Worm (Caenorhabditis elegans) whole organism, L1 larva: ENCODE measurements around the gene srlf-33.

ENCODE experiments used
- C04F5.9 ChIP-seq: sonication (generic microtip); optimal IDR thresholded peaks from 2 replicates; lab custom pipeline; 2016; ENCODE audit warnings: missing genetic modification characterization, missing compliant biosample characterization
- C34B4.2 ChIP-seq: sonication (generic microtip); optimal IDR thresholded peaks from 2 replicates; lab custom pipeline; 2017; ENCODE audit warnings: mild to moderate bottlenecking, missing genetic modification characterization, missing compliant biosample characterization
- Y116A8C.19 ChIP-seq: sonication (generic microtip); optimal IDR thresholded peaks from 2 replicates; lab custom pipeline; 2016; ENCODE audit warnings: missing compliant biosample characterization, missing genetic modification characterization, borderline replicate concordance
- alr-1 ChIP-seq: fragments of 200-800 bp; sonication (Bioruptor generic); optimal IDR thresholded peaks from 2 replicates; lab custom pipeline; 2018; ENCODE audit warnings: borderline replicate concordance, mild to moderate bottlenecking, missing genetic modification characterization, missing compliant biosample characterization
- aly-2 ChIP-seq: fragments of 150-350 bp; optimal IDR thresholded peaks from 2 replicates; lab custom pipeline; 2014; ENCODE audit warnings: missing biosample characterization, missing genetic modification characterization
- ama-1 ChIP-seq: fragments of 150-350 bp; optimal IDR thresholded peaks from 2 replicates; lab custom pipeline; 2014
- blmp-1 ChIP-seq: fragments of 150-350 bp; optimal IDR thresholded peaks from 2 replicates; lab custom pipeline; 2014; ENCODE audit warnings: missing biosample characterization, missing genetic modification characterization
- ceh-63 ChIP-seq: fragments of 200-800 bp; sonication (Bioruptor generic); optimal IDR thresholded peaks from 2 replicates; lab custom pipeline; 2018; ENCODE audit warnings: mild to moderate bottlenecking, missing genetic modification characterization, missing compliant biosample characterization
- ceh-82 ChIP-seq, 3 experiments: fragments of 150-350 bp in 1 of 3; sonication (generic microtip) in 2 of 3; optimal IDR thresholded peaks; 2 replicates each; lab custom pipeline; 2014 to 2017; ENCODE audit warnings: missing biosample characterization in 3 of 3, missing genetic modification characterization in 3 of 3
- dpl-1 ChIP-seq, 3 experiments: fragments of 150-350 bp in 2 of 3; sonication (generic microtip) in 1 of 3; optimal IDR thresholded peaks; 2 replicates each; lab custom pipeline; 2014 to 2017; ENCODE audit warnings: missing biosample characterization in 3 of 3, missing genetic modification characterization in 3 of 3, missing genetic modification reagents in 3 of 3
- efl-1 ChIP-seq, 4 experiments: fragments of 150-350 bp; optimal IDR thresholded peaks in 3 of 4; peaks in 1 of 4; 1 replicate in 1 of 4; 2 replicates in 3 of 4; lab custom pipeline; 2014; ENCODE audit warnings: missing biosample characterization in 2 of 4, missing genetic modification characterization in 2 of 4, missing genetic modification reagents in 2 of 4
- egl-13 ChIP-seq: sonication (generic microtip); optimal IDR thresholded peaks from 2 replicates; lab custom pipeline; 2016; ENCODE audit warnings: missing genotype, missing genetic modification reagents, missing genetic modification characterization, missing compliant biosample characterization
- ets-5 ChIP-seq: fragments of 200-800 bp; sonication (Bioruptor generic); IDR thresholded peaks from 2 replicates; pipeline ENCODE4 v1.3.6; 2022; ENCODE audit warnings: missing genetic modification characterization, missing compliant biosample characterization
- fkh-8 ChIP-seq: sonication (generic microtip); optimal IDR thresholded peaks from 2 replicates; lab custom pipeline; 2016; ENCODE audit warnings: mild to moderate bottlenecking, missing genetic modification characterization, missing compliant biosample characterization
- fos-1 ChIP-seq: fragments of 150-350 bp; optimal IDR thresholded peaks from 2 replicates; lab custom pipeline; 2014; ENCODE audit warnings: missing biosample characterization, missing genetic modification characterization
- grh-1 ChIP-seq: fragments of 200-800 bp; sonication (Bioruptor generic); IDR thresholded peaks from 2 replicates; pipeline ENCODE4 v1.3.6; 2022; ENCODE audit warnings: missing genetic modification reagents, missing genetic modification characterization, missing compliant biosample characterization
- hlh-4 ChIP-seq: sonication (generic microtip); optimal IDR thresholded peaks from 2 replicates; lab custom pipeline; 2016; ENCODE audit warnings: mild to moderate bottlenecking, missing genetic modification characterization, missing compliant biosample characterization
- irx-1 ChIP-seq: sonication (generic microtip); optimal IDR thresholded peaks from 2 replicates; lab custom pipeline; 2016; ENCODE audit warnings: missing genetic modification characterization, missing compliant biosample characterization
- lin-13 ChIP-seq: fragments of 150-350 bp; optimal IDR thresholded peaks from 2 replicates; lab custom pipeline; 2014; ENCODE audit warnings: missing biosample characterization, missing genetic modification reagents, missing genetic modification characterization
- lin-35 ChIP-seq, 2 experiments: fragments of 150-350 bp; optimal IDR thresholded peaks; 2 replicates each; lab custom pipeline; 2014; ENCODE audit warnings: missing biosample characterization in 2 of 2, missing genetic modification characterization in 2 of 2, missing genetic modification reagents in 2 of 2
- lin-39 ChIP-seq: fragments of 150-350 bp; optimal IDR thresholded peaks from 2 replicates; lab custom pipeline; 2014; ENCODE audit warnings: missing biosample characterization, missing genetic modification reagents, missing genetic modification characterization
- lsy-2 ChIP-seq, 2 experiments: fragments of 150-350 bp; optimal IDR thresholded peaks; 2 replicates each; lab custom pipeline; 2014; ENCODE audit warnings: missing biosample characterization in 2 of 2, missing genetic modification characterization in 2 of 2
- mdl-1 ChIP-seq, 2 experiments: fragments of 150-350 bp; optimal IDR thresholded peaks; 2 replicates each; lab custom pipeline; 2014 to 2017; ENCODE audit warnings: missing biosample characterization in 2 of 2, missing genetic modification characterization in 2 of 2, inconsistent platforms in 1 of 2
- mef-2 ChIP-seq: fragments of 150-350 bp; optimal IDR thresholded peaks from 2 replicates; lab custom pipeline; 2014; ENCODE audit warnings: missing biosample characterization, missing genetic modification characterization
- mep-1 ChIP-seq: fragments of 150-350 bp; optimal IDR thresholded peaks from 2 replicates; lab custom pipeline; 2014; ENCODE audit warnings: missing biosample characterization, missing genetic modification characterization
- nhr-11 ChIP-seq: fragments of 150-350 bp; optimal IDR thresholded peaks from 2 replicates; lab custom pipeline; 2014; ENCODE audit warnings: missing biosample characterization, missing genetic modification characterization
- nhr-19 ChIP-seq: fragments of 200-800 bp; sonication (Bioruptor generic); conservative IDR thresholded peaks from 2 replicates; pipeline ENCODE4 v1.3.6; 2022; ENCODE audit warnings: missing genetic modification characterization, missing compliant biosample characterization
- nhr-237 ChIP-seq: fragments of 150-350 bp; optimal IDR thresholded peaks from 2 replicates; lab custom pipeline; 2014; ENCODE audit warnings: missing biosample characterization, missing genetic modification characterization
- nhr-47 ChIP-seq: sonication (generic microtip); optimal IDR thresholded peaks from 2 replicates; lab custom pipeline; 2016; ENCODE audit warnings: mild to moderate bottlenecking, missing genetic modification characterization, moderate library complexity, missing compliant biosample characterization
- nhr-84 ChIP-seq: sonication (generic microtip); optimal IDR thresholded peaks from 2 replicates; lab custom pipeline; 2017; ENCODE audit warnings: missing biosample characterization, missing genetic modification characterization
- nhr-90 ChIP-seq: sonication (generic microtip); optimal IDR thresholded peaks from 2 replicates; lab custom pipeline; 2016; ENCODE audit warnings: mild to moderate bottlenecking, missing genetic modification characterization, missing compliant biosample characterization; ENCODE audit not compliant: poor library complexity
- pax-3 ChIP-seq: fragments of 200-800 bp; sonication (Bioruptor generic); optimal IDR thresholded peaks from 2 replicates; lab custom pipeline; 2018; ENCODE audit warnings: mild to moderate bottlenecking, missing genetic modification characterization, moderate library complexity, missing compliant biosample characterization
- rnt-1 ChIP-seq: sonication (generic microtip); optimal IDR thresholded peaks from 2 replicates; lab custom pipeline; 2016; ENCODE audit warnings: mild to moderate bottlenecking, missing genetic modification characterization, moderate library complexity, missing compliant biosample characterization
- skn-1 ChIP-seq: fragments of 150-350 bp; optimal IDR thresholded peaks from 2 replicates; lab custom pipeline; 2014; ENCODE audit warnings: missing biosample characterization, missing genetic modification characterization
- snpc-4 ChIP-seq: fragments of 150-350 bp; optimal IDR thresholded peaks from 2 replicates; lab custom pipeline; 2014; ENCODE audit warnings: missing biosample characterization, missing genetic modification characterization
- sox-4 ChIP-seq: sonication (generic microtip); optimal IDR thresholded peaks from 2 replicates; lab custom pipeline; 2016; ENCODE audit warnings: missing genetic modification characterization, missing compliant biosample characterization
- sup-37 ChIP-seq: fragments of 200-800 bp; sonication (Bioruptor generic); optimal IDR thresholded peaks from 2 replicates; lab custom pipeline; 2018; ENCODE audit warnings: mild to moderate bottlenecking, missing genetic modification characterization, missing compliant biosample characterization
- unc-130 ChIP-seq: fragments of 150-350 bp; optimal IDR thresholded peaks from 2 replicates; lab custom pipeline; 2017; ENCODE audit warnings: missing biosample characterization, missing genetic modification characterization, inconsistent platforms
- unc-30 ChIP-seq: sonication (generic microtip); optimal IDR thresholded peaks from 2 replicates; lab custom pipeline; 2017; ENCODE audit warnings: missing biosample characterization, missing genetic modification characterization
- unc-98 ChIP-seq: fragments of 200-800 bp; sonication (Bioruptor generic); IDR thresholded peaks from 2 replicates; pipeline ENCODE4 v1.3.6; 2022; ENCODE audit warnings: missing genetic modification characterization, missing compliant biosample characterization
- vab-15 ChIP-seq: sonication (generic microtip); optimal IDR thresholded peaks from 2 replicates; lab custom pipeline; 2017; ENCODE audit warnings: missing genotype, mild to moderate bottlenecking, missing genetic modification characterization, missing compliant biosample characterization
- zip-4 ChIP-seq: fragments of 200-800 bp; sonication (Bioruptor generic); optimal IDR thresholded peaks from 2 replicates; lab custom pipeline; 2018; ENCODE audit warnings: mild to moderate bottlenecking, missing genetic modification characterization, moderate library complexity, missing compliant biosample characterization
- ztf-11 ChIP-seq, 2 experiments: sonication (generic microtip); optimal IDR thresholded peaks; 2 replicates each; lab custom pipeline; 2016 to 2017; ENCODE audit warnings: missing genetic modification characterization in 2 of 2, missing biosample characterization in 1 of 2, missing compliant biosample characterization in 1 of 2

Gene srlf-33

DNA sequence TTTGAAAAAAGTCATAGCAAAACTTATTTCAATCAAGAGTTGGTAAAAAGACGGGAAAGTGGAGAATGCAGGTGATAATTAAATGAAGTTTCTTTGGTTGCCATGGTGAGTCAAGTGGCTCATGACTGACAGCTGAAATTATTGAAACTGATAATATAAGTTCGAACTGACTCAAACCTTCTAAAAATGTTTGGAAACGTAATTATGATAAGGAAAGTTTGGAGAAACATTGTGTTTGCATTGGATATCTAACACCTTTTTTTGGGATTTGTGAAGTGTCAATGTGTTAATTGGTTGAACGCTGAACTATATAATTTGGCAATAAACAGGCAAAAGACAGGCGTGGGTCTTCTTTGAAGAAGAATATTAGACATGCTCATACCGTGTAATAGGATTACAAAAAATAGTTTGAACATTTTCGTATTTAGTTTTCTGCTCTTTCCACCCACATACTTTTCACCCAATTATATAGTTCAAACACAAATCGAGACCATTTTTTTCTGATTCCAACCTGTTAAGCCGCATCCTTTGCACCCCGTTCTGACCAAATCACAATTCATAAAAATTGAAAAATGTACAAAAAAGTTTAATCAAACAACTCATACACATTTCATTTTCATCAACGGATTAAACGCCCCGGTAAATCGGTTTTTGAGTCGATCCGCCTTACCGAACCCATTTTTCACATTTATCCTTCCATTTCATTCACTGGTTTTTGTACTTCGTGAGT is at the start of gene srlf-33, which contains the start of gene srlf-32:
Gene srlf-33 (minus strand): TSS at position 101 of the 730 bp plus-strand sequence.
Gene srlf-32 (plus strand): TSS at position 680 of the 730 bp plus-strand sequence.
- TF ChIP-seq efl-1 (optimal IDR thresholded peaks at IDR 0.05; lab: Kevin White, UChicago): no peak
- peak in 1 of 2 experiments; percentile 43 for TF ChIP-seq efl-1 (GFP tag; optimal IDR thresholded peaks at IDR 0.05 in 1 of 2; lab: Kevin White, UChicago)
- TF ChIP-seq grh-1 (GFP tag; lab: Robert Waterston, UW): no peak

DNA sequence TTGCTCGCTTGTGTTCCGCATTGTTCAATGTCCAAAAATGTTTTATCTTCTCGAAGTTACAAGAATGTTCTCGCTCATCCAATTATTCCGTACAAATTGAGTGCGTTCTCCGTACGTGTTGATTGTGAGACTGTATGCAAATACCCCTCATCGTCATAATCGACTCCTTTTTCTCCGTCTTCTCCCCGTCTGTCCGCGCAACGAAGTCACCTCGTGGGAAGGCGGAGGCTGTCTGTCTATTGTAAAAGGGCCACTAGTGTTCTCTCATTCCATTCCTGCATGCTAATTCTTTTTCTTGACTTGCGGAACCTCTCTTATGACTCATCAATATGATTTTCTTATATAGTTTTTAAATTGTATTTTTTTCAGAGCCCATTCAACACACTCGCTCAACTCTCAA is 44.9 kb upstream of the srlf-33 start, which contains the start of gene ZK829.9:
Gene ZK829.9 (plus strand): TSS at position 364 of the 400 bp plus-strand sequence.
- TF ChIP-seq alr-1 (tag; lab: Kevin White, UChicago): no peak
- no peak for TF ChIP-seq mdl-1 (tag; optimal IDR thresholded peaks at IDR 0.05; lab: Kevin White, UChicago)
- TF ChIP-seq mep-1: no peak
- TF ChIP-seq ceh-63: no peak
- TF ChIP-seq Y116A8C.19 (tag; lab: Kevin White, UChicago): no peak
- TF ChIP-seq hlh-4 (tag; lab: Kevin White, UChicago): no peak
- TF ChIP-seq unc-30 (tag; lab: Kevin White, UChicago): no peak
- no peak for TF ChIP-seq ets-5 (GFP tag; lab: Robert Waterston, UW)
- no peak for TF ChIP-seq lin-13 (GFP tag; lab: Kevin White, UChicago)
- TF ChIP-seq C04F5.9 (tag; lab: Kevin White, UChicago): no peak
- TF ChIP-seq nhr-84 (tag; lab: Kevin White, UChicago): no peak
- no peak for TF ChIP-seq mef-2 (tag; lab: Kevin White, UChicago)
- no peak for TF ChIP-seq skn-1 (tag; lab: Kevin White, UChicago)
- no peak for TF ChIP-seq fos-1 (tag; lab: Kevin White, UChicago)
- no peak for TF ChIP-seq ceh-82 (tag; optimal IDR thresholded peaks at IDR 0.05; lab: Kevin White, UChicago)
- no peak for TF ChIP-seq lsy-2 (tag; optimal IDR thresholded peaks at IDR 0.05; lab: Kevin White, UChicago)
- TF ChIP-seq, all 84 proteins: peak for 0

DNA sequence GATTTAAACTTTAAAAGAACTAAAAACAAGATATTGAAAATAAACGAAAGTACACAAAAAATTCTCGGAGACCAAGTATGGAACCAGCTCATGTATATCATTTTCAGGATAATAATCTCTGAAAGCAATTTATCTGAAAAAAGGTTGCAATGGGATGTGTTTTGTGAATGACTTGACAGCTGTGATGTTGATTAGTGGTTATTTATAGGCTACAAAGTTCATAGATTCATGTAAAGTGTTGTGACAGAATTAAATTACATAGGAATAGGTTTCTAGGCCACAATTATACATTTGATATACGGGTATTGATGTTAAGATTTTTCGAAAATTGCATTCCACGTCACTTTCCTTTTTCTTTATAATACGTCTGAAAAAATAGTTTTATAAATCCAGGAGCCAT is 40.1 kb upstream of the srlf-33 start, which contains the start of gene srj-1:
Gene srj-1 (minus strand): TSS at position 101 of the 400 bp plus-strand sequence.
- TF ChIP-seq nhr-11 (peak; percentile 1), pax-3 (tag; lab: Kevin White, UChicago) (no peak), aly-2 (tag; lab: Kevin White, UChicago) (no peak), irx-1 (tag; lab: Kevin White, UChicago) (no peak), lin-13 (GFP tag; lab: Kevin White, UChicago) (no peak), snpc-4 (tag; lab: Kevin White, UChicago) (no peak), fkh-8 (tag; lab: Kevin White, UChicago) (peak; percentile 21), nhr-90 (tag; lab: Kevin White, UChicago) (no peak)

DNA sequence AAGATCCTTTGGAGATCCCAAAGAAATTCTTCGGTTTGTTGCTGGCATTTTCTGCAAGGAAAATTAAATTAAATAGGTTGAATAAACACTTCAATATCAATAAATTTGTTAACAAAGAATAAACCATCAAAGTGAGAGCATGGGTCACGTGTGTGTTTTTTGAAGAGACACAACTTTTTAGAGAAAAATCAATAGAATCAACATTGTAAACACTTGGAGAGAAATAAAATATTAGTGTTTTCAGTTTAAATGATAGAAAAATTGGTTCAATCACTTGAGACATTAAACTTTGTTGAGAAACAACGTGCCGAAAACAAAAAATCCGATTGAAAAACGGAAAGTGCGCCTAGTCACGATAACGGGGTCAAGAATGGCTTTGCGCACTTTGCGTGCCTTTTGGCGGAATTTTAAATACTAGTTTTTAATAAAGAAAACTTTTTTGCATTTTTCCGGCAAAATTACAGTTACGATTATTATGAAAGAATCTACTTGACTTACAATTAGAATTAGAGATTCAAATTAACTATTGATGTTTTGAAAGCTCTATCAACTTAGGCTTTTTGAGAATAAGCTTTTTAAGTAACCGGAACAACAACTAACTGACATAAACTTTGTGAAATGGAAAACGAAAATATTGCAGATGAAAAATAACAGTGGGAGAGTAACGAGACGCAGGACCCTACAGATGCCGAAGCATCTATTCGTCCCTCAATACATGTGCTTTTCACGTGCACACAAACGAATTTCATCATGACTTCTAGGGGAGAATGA is 36.4 kb upstream of the srlf-33 start, which contains the start of gene ZK829.7:
Gene ZK829.7 (minus strand): TSS at position 51 of the 771 bp plus-strand sequence.
- TF ChIP-seq unc-98 (no peak), nhr-47 (tag; lab: Kevin White, UChicago) (peak; percentile 90), blmp-1 (peak; percentile 70), rnt-1 (peak; percentile 80), lsy-2 (tag; optimal IDR thresholded peaks at IDR 0.05; lab: Kevin White, UChicago) (peak; percentile 80), nhr-237 (peak; percentile 26), lin-35 (GFP tag; optimal IDR thresholded peaks at IDR 0.05; lab: Kevin White, UChicago) (peak; percentile 92 to 96), sox-4 (tag; lab: Kevin White, UChicago) (peak; percentile 59), lin-39 (tag; lab: Kevin White, UChicago) (peak; percentile 66), ztf-11 (tag; optimal IDR thresholded peaks at IDR 0.05; lab: Kevin White, UChicago) (peak in 1 of 2 experiments; percentile 30), ama-1 (lab: Kevin White, UChicago) (no peak), ceh-82 (tag; optimal IDR thresholded peaks at IDR 0.05; lab: Kevin White, UChicago) (peak; percentile 65 to 75 (median 70)), snpc-4 (tag; lab: Kevin White, UChicago) (peak; percentile 40), unc-130 (tag; lab: Kevin White, UChicago) (peak; percentile 68), vab-15 (tag; lab: Kevin White, UChicago) (no peak), dpl-1 (GFP tag; optimal IDR thresholded peaks at IDR 0.05; lab: Kevin White, UChicago) (peak; percentile 93 to 96 (median 94)), mdl-1 (tag; optimal IDR thresholded peaks at IDR 0.05; lab: Kevin White, UChicago) (peak in 1 of 2 experiments; percentile 41), zip-4 (peak; percentile 45), C34B4.2 (no peak), sup-37 (peak; percentile 33), egl-13 (tag; lab: Kevin White, UChicago) (peak; percentile 47), nhr-19 (peak; percentile 83)
